Worm (Caenorhabditis elegans) whole organism, L2 larva: Measurements from ENCODE around the gene W07G4.8.

Experiments used
- F13H6.1 ChIP-seq: sonication (generic microtip); optimal IDR thresholded peaks from 2 replicates; lab custom pipeline; 2016; ENCODE audit warnings: missing genetic modification characterization, missing compliant biosample characterization
- R02D3.7 ChIP-seq: fragments of 150-350 bp; optimal IDR thresholded peaks from 2 replicates; lab custom pipeline; 2014; ENCODE audit warnings: missing biosample characterization, missing genetic modification characterization
- ama-1 ChIP-seq: fragments of 150-350 bp; optimal IDR thresholded peaks from 2 replicates; lab custom pipeline; 2018; ENCODE audit warnings: inconsistent platforms
- blmp-1 ChIP-seq: sonication (generic microtip); optimal IDR thresholded peaks from 2 replicates; lab custom pipeline; 2017; ENCODE audit warnings: missing genetic modification characterization, mild to moderate bottlenecking, missing compliant biosample characterization, antibody characterized with exemption, moderate library complexity; ENCODE audit not compliant: insufficient read depth
- ceh-82 ChIP-seq: fragments of 150-350 bp; optimal IDR thresholded peaks from 2 replicates; lab custom pipeline; 2014; ENCODE audit warnings: missing biosample characterization, missing genetic modification characterization
- crh-2 ChIP-seq: sonication (generic microtip); optimal IDR thresholded peaks from 2 replicates; lab custom pipeline; 2017; ENCODE audit warnings: missing biosample characterization, missing genetic modification characterization
- egl-27 ChIP-seq: sonication (generic microtip); optimal IDR thresholded peaks from 3 replicates; lab custom pipeline; 2017; ENCODE audit warnings: missing biosample characterization, missing genetic modification reagents, missing genetic modification characterization
- elt-3 ChIP-seq: sonication (generic microtip); optimal IDR thresholded peaks from 2 replicates; lab custom pipeline; 2017; ENCODE audit warnings: missing biosample characterization, missing genetic modification characterization
- fos-1 ChIP-seq: fragments of 150-350 bp; optimal IDR thresholded peaks from 2 replicates; lab custom pipeline; 2014; ENCODE audit warnings: missing biosample characterization, missing genetic modification characterization
- lin-11 ChIP-seq: fragments of 150-350 bp; sonication (generic microtip); optimal IDR thresholded peaks from 2 replicates; lab custom pipeline; 2014; ENCODE audit warnings: missing biosample characterization, missing genetic modification characterization, inconsistent platforms, mixed read lengths
- lin-39 ChIP-seq: fragments of 150-350 bp; optimal IDR thresholded peaks from 2 replicates; lab custom pipeline; 2014; ENCODE audit warnings: missing biosample characterization, missing genetic modification reagents, missing genetic modification characterization
- lsy-2 ChIP-seq, 2 experiments: fragments of 150-350 bp in 1 of 2; sonication (generic microtip) in 1 of 2; optimal IDR thresholded peaks; 2 replicates each; lab custom pipeline; 2014 to 2017; ENCODE audit warnings: missing biosample characterization in 2 of 2, missing genetic modification characterization in 2 of 2
- mbf-1 ChIP-seq: sonication (generic microtip); optimal IDR thresholded peaks from 2 replicates; lab custom pipeline; 2017; ENCODE audit warnings: missing biosample characterization, missing genetic modification characterization
- nhr-10 ChIP-seq: sonication (generic microtip); optimal IDR thresholded peaks from 2 replicates; lab custom pipeline; 2017; ENCODE audit warnings: missing biosample characterization, missing genetic modification characterization
- nhr-11 ChIP-seq: fragments of 150-350 bp; optimal IDR thresholded peaks from 2 replicates; lab custom pipeline; 2014; ENCODE audit warnings: missing biosample characterization, missing genetic modification characterization
- nhr-12 ChIP-seq: fragments of 150-350 bp; optimal IDR thresholded peaks from 2 replicates; lab custom pipeline; 2014; ENCODE audit warnings: missing biosample characterization, missing genetic modification characterization
- nhr-21 ChIP-seq: fragments of 150-350 bp; optimal IDR thresholded peaks from 2 replicates; lab custom pipeline; 2014; ENCODE audit warnings: missing biosample characterization, missing genetic modification characterization
- nhr-23 ChIP-seq: fragments of 150-350 bp; optimal IDR thresholded peaks from 2 replicates; lab custom pipeline; 2014; ENCODE audit warnings: missing biosample characterization, missing genetic modification reagents, missing genetic modification characterization
- nhr-25 ChIP-seq: fragments of 150-350 bp; sonication (generic microtip); optimal IDR thresholded peaks from 3 replicates; lab custom pipeline; 2014; ENCODE audit warnings: missing biosample characterization, missing genetic modification characterization
- nhr-77 ChIP-seq: fragments of 150-350 bp; optimal IDR thresholded peaks from 2 replicates; lab custom pipeline; 2014; ENCODE audit warnings: missing biosample characterization, missing genetic modification characterization
- peb-1 ChIP-seq: fragments of 150-350 bp; optimal IDR thresholded peaks from 2 replicates; lab custom pipeline; 2014; ENCODE audit warnings: missing biosample characterization, missing genetic modification characterization
- sem-4 ChIP-seq: fragments of 150-350 bp; optimal IDR thresholded peaks from 2 replicates; lab custom pipeline; 2014; ENCODE audit warnings: missing biosample characterization, missing genetic modification reagents, missing genetic modification characterization
- skn-1 ChIP-seq: sonication (generic microtip); optimal IDR thresholded peaks from 2 replicates; lab custom pipeline; 2017; ENCODE audit warnings: missing biosample characterization, missing genetic modification characterization
- sma-3 ChIP-seq: sonication (generic microtip); optimal IDR thresholded peaks from 2 replicates; lab custom pipeline; 2016; ENCODE audit warnings: missing genetic modification reagents, missing genetic modification characterization, missing compliant biosample characterization
- sma-9 ChIP-seq, 2 experiments: fragments of 150-350 bp in 1 of 2; sonication (generic microtip) in 1 of 2; optimal IDR thresholded peaks; 2 replicates each; lab custom pipeline; 2014 to 2016; ENCODE audit warnings: missing genetic modification characterization in 2 of 2, mild to moderate bottlenecking in 1 of 2, missing biosample characterization in 1 of 2, missing compliant biosample characterization in 1 of 2, missing genetic modification reagents in 1 of 2, moderate library complexity in 1 of 2
- unc-39 ChIP-seq: fragments of 150-350 bp; optimal IDR thresholded peaks from 2 replicates; lab custom pipeline; 2014; ENCODE audit warnings: missing biosample characterization, missing genetic modification characterization
- unc-62 ChIP-seq: fragments of 150-350 bp; optimal IDR thresholded peaks from 2 replicates; lab custom pipeline; 2014; ENCODE audit warnings: missing biosample characterization, missing genetic modification reagents, missing genetic modification characterization
- zag-1 ChIP-seq: fragments of 150-350 bp; optimal IDR thresholded peaks from 2 replicates; lab custom pipeline; 2014; ENCODE audit warnings: missing biosample characterization, missing genetic modification characterization
- ztf-1 ChIP-seq: fragments of 200-800 bp; sonication (Bioruptor generic); conservative IDR thresholded peaks from 2 replicates; pipeline ENCODE4 v1.3.6; 2022; ENCODE audit warnings: missing genetic modification characterization, missing compliant biosample characterization
- ztf-11 ChIP-seq: sonication (generic microtip); optimal IDR thresholded peaks from 2 replicates; lab custom pipeline; 2017; ENCODE audit warnings: missing biosample characterization, missing genetic modification characterization

W07G4.8 gene

ce11 chrV:13046125-13047123 lies 2.9 kb downstream of the W07G4.8 start:
- TF ChIP-seq nhr-25 (tag; lab: Kevin White, UChicago) (peak; percentile 60), ztf-1 (GFP tag; lab: Robert Waterston, UW) (no peak), ceh-82 (no peak), sma-9 (GFP tag; optimal IDR thresholded peaks at IDR 0.05; lab: Kevin White, UChicago) (peak; percentile 64), sma-9 (tag; optimal IDR thresholded peaks at IDR 0.05; lab: Kevin White, UChicago) (no peak), sma-3 (GFP tag; lab: Kevin White, UChicago) (peak; percentile 20), blmp-1 (peak; percentile 23), nhr-21 (peak; percentile 37), fos-1 (tag; lab: Kevin White, UChicago) (peak; percentile 34)

- TF ChIP-seq crh-2 (tag; lab: Kevin White, UChicago), result no peak
- no peak for TF ChIP-seq nhr-25 (tag; lab: Kevin White, UChicago)
- no peak for TF ChIP-seq sem-4 (tag; lab: Kevin White, UChicago)
- no peak for TF ChIP-seq elt-3 (tag; lab: Kevin White, UChicago)
- TF ChIP-seq ama-1 (lab: Kevin White, UChicago), result no peak
- no peak for TF ChIP-seq zag-1 (tag; lab: Kevin White, UChicago)
- TF ChIP-seq unc-62, result no peak
- no peak for TF ChIP-seq ztf-11 (tag; lab: Kevin White, UChicago)
- TF ChIP-seq F13H6.1 (tag; lab: Kevin White, UChicago), result no peak
- no peak for TF ChIP-seq nhr-23 (tag; lab: Kevin White, UChicago)
- TF ChIP-seq nhr-77 (tag; lab: Kevin White, UChicago), result no peak
- TF ChIP-seq blmp-1, result no peak
- TF ChIP-seq peb-1 (tag; lab: Kevin White, UChicago), result no peak
- TF ChIP-seq nhr-12 (tag; lab: Kevin White, UChicago), result no peak
These were observed 4.3 kb downstream of the W07G4.8 start for ce11 chrV:13045017-13045416.

- TF ChIP-seq unc-39 (tag; lab: Kevin White, UChicago) (no peak), mbf-1 (no peak), unc-62 (no peak), lin-39 (tag; lab: Kevin White, UChicago) (no peak), nhr-10 (no peak), skn-1 (tag; lab: Kevin White, UChicago) (no peak), nhr-11 (tag; lab: Kevin White, UChicago) (no peak), ceh-82 (no peak), R02D3.7 (tag; lab: Kevin White, UChicago) (no peak)
These were observed 5.4 kb downstream of the W07G4.8 start for ce11 chrV:13043832-13044521.

ce11 chrV:13043195-13043762 lies 6.1 kb downstream of the W07G4.8 start, which contains the start of gene lap-2:
TSS of gene lap-2 (plus strand) at chrV:13043712.
- TF ChIP-seq nhr-11 (tag; lab: Kevin White, UChicago), result no peak
- peak; percentile 23 for TF ChIP-seq crh-2 (tag; lab: Kevin White, UChicago)
- no peak for TF ChIP-seq egl-27 (tag; lab: Kevin White, UChicago)
- no peak for TF ChIP-seq lin-11 (tag; lab: Kevin White, UChicago)
- no peak for TF ChIP-seq ceh-82
- TF ChIP-seq lsy-2 (tag; optimal IDR thresholded peaks at IDR 0.05; lab: Kevin White, UChicago), result no peak
- TF ChIP-seq F13H6.1 (tag; lab: Kevin White, UChicago), result peak; percentile 17
- TF ChIP-seq R02D3.7 (tag; lab: Kevin White, UChicago), result no peak
- TF ChIP-seq sma-9 (GFP tag; optimal IDR thresholded peaks at IDR 0.05; lab: Kevin White, UChicago), result peak; percentile 88
- TF ChIP-seq sma-9 (tag; optimal IDR thresholded peaks at IDR 0.05; lab: Kevin White, UChicago), result no peak
- TF ChIP-seq fos-1 (tag; lab: Kevin White, UChicago), result peak; percentile 36
- TF ChIP-seq unc-62, result no peak
- no peak for TF ChIP-seq nhr-21
